Worm (Caenorhabditis elegans) whole organism, L1 larva: Measurements from ENCODE around the gene T25G12.3.
A peak's percentile ranks its signal among the peaks of the same experiment; 100 is the strongest.

ENCODE experiments used
- C34B4.2 ChIP-seq: sonication (generic microtip); optimal IDR thresholded peaks from 2 replicates; lab custom pipeline; 2017; ENCODE audit warnings: mild to moderate bottlenecking, missing genetic modification characterization, missing compliant biosample characterization
- F16B12.6 ChIP-seq: fragments of 150-350 bp; optimal IDR thresholded peaks from 2 replicates; lab custom pipeline; 2014; ENCODE audit warnings: missing biosample characterization, missing genetic modification characterization
- alr-1 ChIP-seq: fragments of 200-800 bp; sonication (Bioruptor generic); optimal IDR thresholded peaks from 2 replicates; lab custom pipeline; 2018; ENCODE audit warnings: borderline replicate concordance, mild to moderate bottlenecking, missing genetic modification characterization, missing compliant biosample characterization
- aly-2 ChIP-seq: fragments of 150-350 bp; optimal IDR thresholded peaks from 2 replicates; lab custom pipeline; 2014; ENCODE audit warnings: missing biosample characterization, missing genetic modification characterization
- ceh-90 ChIP-seq: sonication (generic microtip); optimal IDR thresholded peaks from 2 replicates; lab custom pipeline; 2016; ENCODE audit warnings: missing genetic modification characterization, missing compliant biosample characterization
- dpl-1 ChIP-seq, 3 experiments: fragments of 150-350 bp in 2 of 3; sonication (generic microtip) in 1 of 3; optimal IDR thresholded peaks; 2 replicates each; lab custom pipeline; 2014 to 2017; ENCODE audit warnings: missing biosample characterization in 3 of 3, missing genetic modification characterization in 3 of 3, missing genetic modification reagents in 3 of 3
- dsc-1 ChIP-seq: sonication (generic microtip); optimal IDR thresholded peaks from 2 replicates; lab custom pipeline; 2016; ENCODE audit warnings: mild to moderate bottlenecking, missing genetic modification characterization, missing compliant biosample characterization
- efl-3 ChIP-seq: fragments of 200-800 bp; sonication (Bioruptor generic); optimal IDR thresholded peaks from 2 replicates; lab custom pipeline; 2018; ENCODE audit warnings: mild to moderate bottlenecking, missing genetic modification characterization, missing compliant biosample characterization
- egl-13 ChIP-seq: sonication (generic microtip); optimal IDR thresholded peaks from 2 replicates; lab custom pipeline; 2016; ENCODE audit warnings: missing genotype, missing genetic modification reagents, missing genetic modification characterization, missing compliant biosample characterization
- elt-2 ChIP-seq: sonication (generic microtip); optimal IDR thresholded peaks from 2 replicates; lab custom pipeline; 2016; ENCODE audit warnings: missing genetic modification characterization, mild to moderate bottlenecking, inconsistent platforms, missing compliant biosample characterization, missing genetic modification reagents
- elt-3 ChIP-seq, 6 experiments: fragments of 150-350 bp in 1 of 6; sonication (generic microtip); optimal IDR thresholded peaks; 2 replicates each; lab custom pipeline; 2017 to 2018; ENCODE audit warnings: missing biosample characterization in 6 of 6, missing genetic modification characterization in 6 of 6, inconsistent platforms in 1 of 6
- fkh-10 ChIP-seq: sonication (generic microtip); optimal IDR thresholded peaks from 2 replicates; lab custom pipeline; 2017; ENCODE audit warnings: missing biosample characterization, missing genetic modification reagents, missing genetic modification characterization
- fkh-4 ChIP-seq: sonication (generic microtip); optimal IDR thresholded peaks from 2 replicates; lab custom pipeline; 2016; ENCODE audit warnings: missing compliant biosample characterization, missing genetic modification characterization, borderline replicate concordance
- fkh-8 ChIP-seq: sonication (generic microtip); optimal IDR thresholded peaks from 2 replicates; lab custom pipeline; 2016; ENCODE audit warnings: mild to moderate bottlenecking, missing genetic modification characterization, missing compliant biosample characterization
- fos-1 ChIP-seq: fragments of 150-350 bp; optimal IDR thresholded peaks from 2 replicates; lab custom pipeline; 2014; ENCODE audit warnings: missing biosample characterization, missing genetic modification characterization
- isw-1 ChIP-seq: fragments of 200-800 bp; sonication (Bioruptor generic); IDR thresholded peaks from 2 replicates; pipeline ENCODE4 v1.3.6; 2022; ENCODE audit warnings: missing genetic modification characterization, missing compliant biosample characterization
- jun-1 ChIP-seq: fragments of 150-350 bp; optimal IDR thresholded peaks from 2 replicates; lab custom pipeline; 2014; ENCODE audit warnings: missing biosample characterization, missing genetic modification reagents, missing genetic modification characterization
- lir-3 ChIP-seq: sonication (generic microtip); optimal IDR thresholded peaks from 2 replicates; lab custom pipeline; 2016; ENCODE audit warnings: mild to moderate bottlenecking, missing genetic modification characterization, moderate library complexity, missing compliant biosample characterization; ENCODE audit not compliant: poor library complexity
- mdl-1 ChIP-seq, 2 experiments: fragments of 150-350 bp; optimal IDR thresholded peaks; 2 replicates each; lab custom pipeline; 2014 to 2017; ENCODE audit warnings: missing biosample characterization in 2 of 2, missing genetic modification characterization in 2 of 2, inconsistent platforms in 1 of 2
- mef-2 ChIP-seq: fragments of 150-350 bp; optimal IDR thresholded peaks from 2 replicates; lab custom pipeline; 2014; ENCODE audit warnings: missing biosample characterization, missing genetic modification characterization
- mep-1 ChIP-seq: fragments of 150-350 bp; optimal IDR thresholded peaks from 2 replicates; lab custom pipeline; 2014; ENCODE audit warnings: missing biosample characterization, missing genetic modification characterization
- nhr-20 ChIP-seq: sonication (generic microtip); optimal IDR thresholded peaks from 2 replicates; lab custom pipeline; 2016; ENCODE audit warnings: mild to moderate bottlenecking, missing genetic modification characterization, missing compliant biosample characterization
- nhr-28 ChIP-seq: fragments of 150-350 bp; optimal IDR thresholded peaks from 2 replicates; lab custom pipeline; 2014; ENCODE audit warnings: missing biosample characterization, missing genetic modification characterization
- nhr-47 ChIP-seq: sonication (generic microtip); optimal IDR thresholded peaks from 2 replicates; lab custom pipeline; 2016; ENCODE audit warnings: mild to moderate bottlenecking, missing genetic modification characterization, moderate library complexity, missing compliant biosample characterization
- pax-3 ChIP-seq: fragments of 200-800 bp; sonication (Bioruptor generic); optimal IDR thresholded peaks from 2 replicates; lab custom pipeline; 2018; ENCODE audit warnings: mild to moderate bottlenecking, missing genetic modification characterization, moderate library complexity, missing compliant biosample characterization
- pqm-1 ChIP-seq: sonication (generic microtip); optimal IDR thresholded peaks from 3 replicates; lab custom pipeline; 2017; ENCODE audit warnings: missing biosample characterization, missing genetic modification characterization
- skn-1 ChIP-seq: fragments of 150-350 bp; optimal IDR thresholded peaks from 2 replicates; lab custom pipeline; 2014; ENCODE audit warnings: missing biosample characterization, missing genetic modification characterization
- snpc-4 ChIP-seq: fragments of 150-350 bp; optimal IDR thresholded peaks from 2 replicates; lab custom pipeline; 2014; ENCODE audit warnings: missing biosample characterization, missing genetic modification characterization
- snu-23 ChIP-seq: sonication (generic microtip); optimal IDR thresholded peaks from 2 replicates; lab custom pipeline; 2016; ENCODE audit warnings: missing genetic modification characterization, missing compliant biosample characterization
- sox-4 ChIP-seq: sonication (generic microtip); optimal IDR thresholded peaks from 2 replicates; lab custom pipeline; 2016; ENCODE audit warnings: missing genetic modification characterization, missing compliant biosample characterization
- sup-37 ChIP-seq: fragments of 200-800 bp; sonication (Bioruptor generic); optimal IDR thresholded peaks from 2 replicates; lab custom pipeline; 2018; ENCODE audit warnings: mild to moderate bottlenecking, missing genetic modification characterization, missing compliant biosample characterization
- tlp-1 ChIP-seq: fragments of 150-350 bp; optimal IDR thresholded peaks from 2 replicates; lab custom pipeline; 2014; ENCODE audit warnings: missing biosample characterization, missing genetic modification characterization
- unc-130 ChIP-seq: fragments of 150-350 bp; optimal IDR thresholded peaks from 2 replicates; lab custom pipeline; 2017; ENCODE audit warnings: missing biosample characterization, missing genetic modification characterization, inconsistent platforms
- ztf-11 ChIP-seq, 2 experiments: sonication (generic microtip); optimal IDR thresholded peaks; 2 replicates each; lab custom pipeline; 2016 to 2017; ENCODE audit warnings: missing genetic modification characterization in 2 of 2, missing biosample characterization in 1 of 2, missing compliant biosample characterization in 1 of 2

The T25G12.3 gene

DNA sequence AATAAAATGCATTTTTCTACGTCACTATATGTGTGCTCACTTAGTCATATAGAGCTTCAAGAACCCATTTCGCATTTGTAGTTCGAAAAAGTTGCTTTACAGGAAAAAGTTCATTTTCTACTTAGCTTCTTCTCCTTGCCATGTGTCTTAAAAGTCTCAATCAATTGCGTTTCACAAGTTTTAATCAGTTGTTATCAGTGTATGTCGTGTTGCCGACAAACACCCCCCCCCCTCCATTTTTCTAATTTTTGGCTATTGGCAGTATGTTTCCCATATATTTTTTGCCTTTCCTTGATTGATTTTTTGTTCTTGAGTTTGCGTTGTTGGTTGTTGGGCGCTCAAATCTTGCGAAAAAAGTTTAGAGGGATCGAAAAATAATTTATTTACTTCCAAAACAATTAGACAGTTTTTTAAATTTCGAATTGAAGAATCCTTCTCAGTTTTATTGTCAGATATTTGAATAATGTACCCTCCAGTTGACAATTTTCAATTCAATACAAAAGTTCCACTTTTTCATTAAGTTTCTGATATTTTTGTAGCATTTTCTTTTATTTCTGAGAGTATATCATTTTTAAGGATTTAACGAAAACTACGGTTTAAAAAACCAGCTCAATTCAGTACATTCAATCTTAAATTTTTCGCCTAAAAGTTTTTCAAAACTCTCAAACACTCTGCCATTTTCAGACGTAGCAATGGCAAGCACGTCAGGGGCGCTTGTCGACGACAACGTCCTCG is 45.6 kb upstream of the T25G12.3 start, which contains the start of gene sid-3:
Gene sid-3 (plus strand): TSS at position 685 of the 735 bp plus-strand sequence.
- TF ChIP-seq elt-2 (tag; lab: Kevin White, UChicago) (peak; percentile 46), dsc-1 (no peak)

DNA sequence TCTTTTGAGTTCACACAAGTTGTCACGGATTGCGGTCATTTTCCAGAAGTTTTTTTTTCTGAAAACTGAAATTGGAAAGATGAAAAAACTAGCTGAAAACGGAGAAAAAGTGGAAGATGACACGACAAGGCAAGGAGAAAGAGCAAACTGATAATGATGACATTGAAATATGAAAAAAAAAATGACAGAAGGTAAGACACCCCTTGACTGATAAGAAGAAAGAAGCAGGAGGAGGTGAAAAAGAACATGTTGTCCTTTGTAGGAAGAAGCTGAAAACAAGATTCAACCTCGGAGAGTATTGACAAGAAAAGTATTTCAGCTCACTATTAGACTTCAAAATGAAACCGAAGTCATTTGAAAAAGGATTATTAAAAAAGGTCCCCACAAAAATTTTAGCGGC is 36.4 kb upstream of the T25G12.3 start, which contains the start of gene B0302.5:
Gene B0302.5 (minus strand): TSS at position 58 of the 400 bp plus-strand sequence.
- TF ChIP-seq fkh-10 (GFP tag; lab: Kevin White, UChicago): no peak
- peak; percentile 0 for TF ChIP-seq elt-2 (tag; lab: Kevin White, UChicago)

ce11 chrX:17197824-17198223 is 33.6 kb upstream of the T25G12.3 start:
- TF ChIP-seq pqm-1 (tag; lab: Kevin White, UChicago) (no peak), dpl-1 (GFP tag; optimal IDR thresholded peaks at IDR 0.05; lab: Kevin White, UChicago) (no peak), snpc-4 (tag; lab: Kevin White, UChicago) (no peak), lir-3 (tag; lab: Kevin White, UChicago) (no peak)

- TF ChIP-seq unc-130 (tag; lab: Kevin White, UChicago): no peak
- TF ChIP-seq egl-13 (tag; lab: Kevin White, UChicago): no peak
- TF ChIP-seq F16B12.6 (tag; lab: Kevin White, UChicago): no peak
- no peak for TF ChIP-seq mdl-1 (tag; optimal IDR thresholded peaks at IDR 0.05; lab: Kevin White, UChicago)
- no peak for TF ChIP-seq nhr-47 (tag; lab: Kevin White, UChicago)
- TF ChIP-seq fos-1: no peak
- no peak for TF ChIP-seq C34B4.2 (tag; lab: Kevin White, UChicago)
- no peak for TF ChIP-seq fkh-4 (tag; lab: Kevin White, UChicago)
- TF ChIP-seq fkh-8 (tag; lab: Kevin White, UChicago): no peak
These were observed 28.0 kb upstream of the T25G12.3 start for ce11 chrX:17203399-17203798.

DNA sequence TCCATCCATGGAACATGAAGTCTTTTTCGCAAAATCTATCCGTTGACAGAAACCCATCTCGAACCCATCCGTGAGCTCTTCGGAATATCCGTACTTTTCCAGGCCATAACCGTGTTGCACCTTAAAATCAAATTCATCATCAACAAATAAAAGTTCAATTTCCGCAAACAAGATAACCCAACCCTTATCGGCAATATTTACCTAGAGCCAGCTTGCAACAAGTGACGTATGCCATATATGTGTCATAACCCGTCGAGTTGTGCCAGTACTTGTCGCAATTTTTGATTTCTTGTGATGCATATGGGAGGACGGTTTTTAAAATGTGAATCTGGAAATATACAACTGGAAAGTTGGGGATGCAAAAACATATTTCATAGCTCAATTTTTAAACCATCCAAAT is 25.6 kb upstream of the T25G12.3 start:
- no peak for TF ChIP-seq isw-1 (GFP tag; lab: Robert Waterston, UW)
- TF ChIP-seq F16B12.6 (tag; lab: Kevin White, UChicago): no peak
- TF ChIP-seq pax-3 (tag; lab: Kevin White, UChicago): no peak
- no peak for TF ChIP-seq elt-3 (tag; optimal IDR thresholded peaks at IDR 0.05; lab: Kevin White, UChicago)
- TF ChIP-seq mep-1 (tag; lab: Kevin White, UChicago): no peak
- no peak for TF ChIP-seq ztf-11 (tag; optimal IDR thresholded peaks at IDR 0.05; lab: Kevin White, UChicago)
- no peak for TF ChIP-seq mef-2 (tag; lab: Kevin White, UChicago)
- no peak for TF ChIP-seq efl-3 (GFP tag; lab: Kevin White, UChicago)
- no peak for TF ChIP-seq sox-4 (tag; lab: Kevin White, UChicago)
- TF ChIP-seq aly-2 (tag; lab: Kevin White, UChicago): no peak
- TF ChIP-seq nhr-28: no peak
- no peak for TF ChIP-seq ceh-90 (tag; lab: Kevin White, UChicago)
- no peak for TF ChIP-seq nhr-20 (tag; lab: Kevin White, UChicago)
- TF ChIP-seq elt-2 (tag; lab: Kevin White, UChicago): no peak
- no peak for TF ChIP-seq alr-1
- TF ChIP-seq sup-37 (GFP tag; lab: Kevin White, UChicago): no peak
- no peak for TF ChIP-seq jun-1 (tag; lab: Kevin White, UChicago)
- TF ChIP-seq snu-23 (GFP tag; lab: Kevin White, UChicago): no peak
- TF ChIP-seq tlp-1 (tag; lab: Kevin White, UChicago): no peak
- no peak for TF ChIP-seq skn-1 (tag; lab: Kevin White, UChicago)
- TF ChIP-seq, all 84 proteins: peak for 0
